Fruit fly (Drosophila melanogaster): ENCODE data around the gene MESK4.

DNA sequence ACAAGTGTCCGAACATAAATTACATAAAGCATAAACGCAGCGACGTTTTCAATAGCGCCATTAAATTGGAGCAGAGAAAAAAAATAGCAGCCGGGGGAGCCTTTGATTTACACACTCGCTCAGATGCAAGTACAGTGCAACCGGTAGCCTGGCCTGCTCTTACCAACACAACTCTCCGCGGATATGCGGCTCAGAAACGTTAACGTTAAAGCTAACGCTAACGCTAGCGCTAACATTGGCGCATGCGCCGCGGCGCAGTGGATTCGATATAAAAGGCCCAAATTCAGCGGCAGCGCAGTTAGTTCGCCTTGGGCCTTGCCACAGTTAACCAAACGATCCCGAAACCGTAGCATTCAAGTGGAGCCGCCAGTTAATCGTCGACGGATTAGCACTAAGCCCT lies 25.7 kb downstream of the MESK4 start, which contains the start of gene Pxd:
- TF ChIP-seq EcR (GFP tag; optimal IDR thresholded peaks at IDR 0.05) = no peak
- no peak for TF ChIP-seq Pif1A (GFP tag; optimal IDR thresholded peaks at IDR 0.05)
- TF ChIP-seq CG34367 (tag; optimal IDR thresholded peaks at IDR 0.05) = no peak
- no peak for TF ChIP-seq fd96Ca (GFP tag; IDR thresholded peaks at IDR 0.05)
- no peak for TF ChIP-seq Pif1B (GFP tag; optimal IDR thresholded peaks at IDR 0.05)
- no peak for TF ChIP-seq rn (GFP tag; IDR thresholded peaks at IDR 0.05)
- no peak for TF ChIP-seq CG8159 (tag; optimal IDR thresholded peaks at IDR 0.05)
- TF ChIP-seq gl (tag; optimal IDR thresholded peaks at IDR 0.05) = no peak
- TF ChIP-seq CG14655 (GFP tag; optimal IDR thresholded peaks at IDR 0.05) = no peak
- TF ChIP-seq CG17806 (tag; optimal IDR thresholded peaks at IDR 0.05) = no peak
- TF ChIP-seq Ets98B (GFP tag; IDR thresholded peaks at IDR 0.05) = no peak
- TF ChIP-seq CG8301 (tag; optimal IDR thresholded peaks at IDR 0.05) = no peak
- no peak for TF ChIP-seq D1 (tag; optimal IDR thresholded peaks at IDR 0.05)
- TF ChIP-seq CG12605 (GFP tag; IDR thresholded peaks at IDR 0.05) = no peak

All from whole organism, pupa.